Worm (Caenorhabditis elegans) whole organism, early embryonic: ENCODE results near the gene pfkb-1.2.

ENCODE experiments used
- B0310.2 ChIP-seq: sonication (generic microtip); optimal IDR thresholded peaks from 2 replicates; lab custom pipeline; 2016; ENCODE audit warnings: mild to moderate bottlenecking, missing genetic modification characterization, missing compliant biosample characterization
- aly-1 ChIP-seq: sonication (generic microtip); optimal IDR thresholded peaks from 2 replicates; lab custom pipeline; 2016; ENCODE audit warnings: missing genetic modification characterization, missing compliant biosample characterization
- ama-1 ChIP-seq: fragments of 150-350 bp; optimal IDR thresholded peaks from 2 replicates; lab custom pipeline; 2014
- flt-1 ChIP-seq: fragments of 200-800 bp; sonication (Bioruptor generic); IDR thresholded peaks from 2 replicates; pipeline ENCODE4 v1.3.6; 2022; ENCODE audit warnings: missing genetic modification characterization, missing compliant biosample characterization
- hmbx-1 ChIP-seq: sonication (generic microtip); optimal IDR thresholded peaks from 2 replicates; lab custom pipeline; 2016; ENCODE audit warnings: mild to moderate bottlenecking, missing genetic modification characterization, missing compliant biosample characterization
- tbx-37 ChIP-seq: fragments of 200-800 bp; sonication (Bioruptor generic); conservative IDR thresholded peaks from 2 replicates; pipeline ENCODE4 v1.3.6; 2022; ENCODE audit warnings: missing genetic modification reagents, missing genetic modification characterization, missing compliant biosample characterization
- tra-4 ChIP-seq: sonication (generic microtip); optimal IDR thresholded peaks from 2 replicates; lab custom pipeline; 2017; ENCODE audit warnings: missing genetic modification characterization, missing compliant biosample characterization

DNA sequence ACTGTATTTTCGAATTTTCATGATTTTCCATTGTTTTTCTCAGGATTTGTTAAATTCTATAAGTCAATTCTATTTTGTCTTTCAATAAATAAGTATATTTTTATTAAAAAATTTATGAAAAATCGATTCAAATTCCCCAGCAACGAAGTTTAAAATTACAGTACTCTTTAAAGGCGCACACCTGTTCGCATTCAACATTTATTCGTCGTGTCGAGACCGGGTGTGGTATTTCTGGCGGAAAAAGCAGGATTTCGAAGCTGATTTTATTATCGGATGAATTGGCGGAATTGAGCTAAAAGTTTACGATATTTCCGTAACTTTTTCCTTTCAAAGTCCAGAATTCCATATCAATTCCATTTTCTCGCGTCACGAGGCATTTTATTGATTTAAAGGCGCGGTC is 3.7 kb downstream of the pfkb-1.2 start:
- no peak for TF ChIP-seq aly-1 (tag; lab: Kevin White, UChicago)
- TF ChIP-seq ama-1 (lab: Kevin White, UChicago): no peak
- TF ChIP-seq B0310.2 (tag; lab: Kevin White, UChicago): no peak
- TF ChIP-seq flt-1 (GFP tag; lab: Robert Waterston, UW): no peak
- no peak for TF ChIP-seq tra-4 (tag; lab: Kevin White, UChicago)
- no peak for TF ChIP-seq tbx-37 (GFP tag; lab: Robert Waterston, UW)
- TF ChIP-seq hmbx-1 (tag; lab: Kevin White, UChicago): no peak
